Fruit fly (Drosophila melanogaster): Measurements from ENCODE around the gene CG10621.

Gene CG10621

dm6 chr2L:18981947-18982579 lies 27.8 kb upstream of the CG10621 start:
- TF ChIP-seq CG8478 (optimal IDR thresholded peaks at IDR 0.05) (no peak), CTCF (optimal IDR thresholded peaks at IDR 0.05) (no peak)

- no peak for TF ChIP-seq CG8478 (optimal IDR thresholded peaks at IDR 0.05)
- TF ChIP-seq CTCF (optimal IDR thresholded peaks at IDR 0.05) = no peak
These were observed 27.3 kb upstream of the CG10621 start for dm6 chr2L:18981484-18981883.

dm6 chr2L:18980982-18981381 lies 26.8 kb upstream of the CG10621 start:
- no peak for TF ChIP-seq CTCF (optimal IDR thresholded peaks at IDR 0.05)
- TF ChIP-seq CG8478 (optimal IDR thresholded peaks at IDR 0.05) = no peak

- TF ChIP-seq CG8478 (optimal IDR thresholded peaks at IDR 0.05) (no peak), CTCF (optimal IDR thresholded peaks at IDR 0.05) (no peak)
These were observed 25.2 kb upstream of the CG10621 start for dm6 chr2L:18979407-18979806.

dm6 chr2L:18978923-18979322 lies 24.7 kb upstream of the CG10621 start:
- TF ChIP-seq CG8478 (optimal IDR thresholded peaks at IDR 0.05) (no peak), CTCF (optimal IDR thresholded peaks at IDR 0.05) (no peak)

dm6 chr2L:18976749-18977148 lies 22.5 kb upstream of the CG10621 start:
- no peak for TF ChIP-seq CG8478 (optimal IDR thresholded peaks at IDR 0.05)
- TF ChIP-seq CTCF (optimal IDR thresholded peaks at IDR 0.05) = no peak

dm6 chr2L:18974063-18974779 lies 20.0 kb upstream of the CG10621 start, which contains the start of the genes L2HGDH and CG10431:
Gene L2HGDH (minus strand): TSS chr2L:18974448.
Gene CG10431 (plus strand): TSS chr2L:18974710.
- TF ChIP-seq CG8478 (optimal IDR thresholded peaks at IDR 0.05) = no peak
- no peak for TF ChIP-seq CTCF (optimal IDR thresholded peaks at IDR 0.05)

dm6 chr2L:18968370-18969105 lies 14.3 kb upstream of the CG10621 start, which contains the start of the genes Nak and Tango6:
Gene Nak (minus strand): TSS chr2L:18968744.
Gene Tango6 (plus strand): TSS chr2L:18969028.
- TF ChIP-seq CG8478 (optimal IDR thresholded peaks at IDR 0.05) = no peak
- no peak for TF ChIP-seq CTCF (optimal IDR thresholded peaks at IDR 0.05)

- TF ChIP-seq CG8478 (optimal IDR thresholded peaks at IDR 0.05) (no peak), CTCF (optimal IDR thresholded peaks at IDR 0.05) (no peak)
These were observed 13.7 kb upstream of the CG10621 start for dm6 chr2L:18967897-18968296.

- TF ChIP-seq CG8478 (optimal IDR thresholded peaks at IDR 0.05) = no peak
- TF ChIP-seq CTCF (optimal IDR thresholded peaks at IDR 0.05) = no peak
These were observed 12.6 kb upstream of the CG10621 start for dm6 chr2L:18966844-18967243.

- TF ChIP-seq CTCF (optimal IDR thresholded peaks at IDR 0.05) (no peak), CG8478 (optimal IDR thresholded peaks at IDR 0.05) (no peak)
These were observed 12.0 kb upstream of the CG10621 start for dm6 chr2L:18966214-18966556.

- TF ChIP-seq CTCF (optimal IDR thresholded peaks at IDR 0.05) = no peak
- no peak for TF ChIP-seq CG8478 (optimal IDR thresholded peaks at IDR 0.05)
These were observed 11.4 kb upstream of the CG10621 start for dm6 chr2L:18965367-18966213.

dm6 chr2L:18957142-18957674 lies 3.0 kb upstream of the CG10621 start, which contains the start of gene Bhmt:
Gene Bhmt (minus strand): TSS chr2L:18957311.
- TF ChIP-seq CTCF (optimal IDR thresholded peaks at IDR 0.05) (no peak), CG8478 (optimal IDR thresholded peaks at IDR 0.05) (no peak)

dm6 chr2L:18955666-18956065 lies 1.4 kb upstream of the CG10621 start:
- TF ChIP-seq CG8478 (optimal IDR thresholded peaks at IDR 0.05) (no peak), CTCF (optimal IDR thresholded peaks at IDR 0.05) (no peak)
